Worm (Caenorhabditis elegans): ENCODE data around the gene C09E10.3.

C09E10.3 gene

ce11 chrX:949466-949865 is 41.7 kb downstream of the C09E10.3 start (continued):
- TF ChIP-seq fkh-8 (tag; optimal IDR thresholded peaks at IDR 0.05) (peak; percentile 95), unc-98 (GFP tag; IDR thresholded peaks at IDR 0.05) (no peak), blmp-1 (tag; optimal IDR thresholded peaks at IDR 0.05) (peak; percentile 74), nhr-85 (tag) (peak; percentile 96), lin-14 (GFP tag; optimal IDR thresholded peaks at IDR 0.05) (peak; percentile 99), rnt-1 (tag; optimal IDR thresholded peaks at IDR 0.05) (peak; percentile 89), zag-1 (tag; optimal IDR thresholded peaks at IDR 0.05) (peak; percentile 99), aha-1 (tag; optimal IDR thresholded peaks at IDR 0.05) (peak; percentile 23), ztf-4 (tag; optimal IDR thresholded peaks at IDR 0.05) (peak; percentile 79), lin-13 (GFP tag; optimal IDR thresholded peaks at IDR 0.05) (peak; percentile 84), ceh-63 (GFP tag; optimal IDR thresholded peaks at IDR 0.05) (peak; percentile 26), elt-3 (tag; optimal IDR thresholded peaks at IDR 0.05) (peak in 3 of 6 experiments; percentile 34 to 70 (median 61)), ets-5 (GFP tag; IDR thresholded peaks at IDR 0.05) (no peak), F16B12.6 (tag; optimal IDR thresholded peaks at IDR 0.05) (peak; percentile 97), snu-23 (GFP tag; optimal IDR thresholded peaks at IDR 0.05) (peak; percentile 97), nhr-84 (tag; optimal IDR thresholded peaks at IDR 0.05) (no peak), fos-1 (tag; optimal IDR thresholded peaks at IDR 0.05) (peak; percentile 85), sox-4 (tag; optimal IDR thresholded peaks at IDR 0.05) (peak; percentile 74), efl-3 (GFP tag; optimal IDR thresholded peaks at IDR 0.05) (no peak), nhr-19 (GFP tag; conservative IDR thresholded peaks at IDR 0.05) (peak; percentile 86), ceh-90 (tag; optimal IDR thresholded peaks at IDR 0.05) (no peak), aly-2 (tag; optimal IDR thresholded peaks at IDR 0.05) (peak; percentile 1), C04F5.9 (tag; optimal IDR thresholded peaks at IDR 0.05) (no peak), grh-1 (GFP tag; IDR thresholded peaks at IDR 0.05) (peak; percentile 68), nhr-11 (tag; optimal IDR thresholded peaks at IDR 0.05) (peak; percentile 71), sptf-1 (tag; optimal IDR thresholded peaks at IDR 0.05) (no peak), nhr-77 (tag; optimal IDR thresholded peaks at IDR 0.05) (peak; percentile 86), nhr-47 (tag; optimal IDR thresholded peaks at IDR 0.05) (peak; percentile 95), unc-62 (GFP tag; optimal IDR thresholded peaks at IDR 0.05) (no peak), isw-1 (GFP tag; IDR thresholded peaks at IDR 0.05) (peak; percentile 75), nhr-71 (tag; optimal IDR thresholded peaks at IDR 0.05) (peak; percentile 95), swsn-7 (tag; optimal IDR thresholded peaks at IDR 0.05) (peak; percentile 95), irx-1 (tag; optimal IDR thresholded peaks at IDR 0.05) (peak; percentile 87), ceh-82 (tag; optimal IDR thresholded peaks at IDR 0.05) (peak; percentile 85 to 96 (median 91)), ces-1 (GFP tag; optimal IDR thresholded peaks at IDR 0.05) (peak; percentile 54), hpl-2 (GFP tag; optimal IDR thresholded peaks at IDR 0.05) (no peak), elt-2 (tag; optimal IDR thresholded peaks at IDR 0.05) (peak; percentile 25), fkh-10 (GFP tag; optimal IDR thresholded peaks at IDR 0.05) (peak; percentile 92), unc-130 (tag; optimal IDR thresholded peaks at IDR 0.05) (peak; percentile 77), efl-1 (optimal IDR thresholded peaks at IDR 0.05) (peak; percentile 72 to 79), efl-1 (GFP tag; optimal IDR thresholded peaks at IDR 0.05 in 1 of 2) (peak; percentile 57 to 94), zip-4 (GFP tag; optimal IDR thresholded peaks at IDR 0.05) (peak; percentile 61), skn-1 (tag; optimal IDR thresholded peaks at IDR 0.05) (peak; percentile 93), nhr-90 (tag; optimal IDR thresholded peaks at IDR 0.05; ENCODE audit: poor library complexity) (peak; percentile 85), lin-35 (GFP tag; optimal IDR thresholded peaks at IDR 0.05) (peak; percentile 78 to 84), nhr-28 (tag; optimal IDR thresholded peaks at IDR 0.05) (no peak), ama-1 (optimal IDR thresholded peaks at IDR 0.05) (no peak), snpc-4 (tag; optimal IDR thresholded peaks at IDR 0.05) (peak; percentile 67)
